Fruit fly (Drosophila melanogaster): ENCODE data around the gene nht.
A peak's percentile ranks its signal among the peaks of the same experiment; 100 is the strongest.

Gene nht

DNA sequence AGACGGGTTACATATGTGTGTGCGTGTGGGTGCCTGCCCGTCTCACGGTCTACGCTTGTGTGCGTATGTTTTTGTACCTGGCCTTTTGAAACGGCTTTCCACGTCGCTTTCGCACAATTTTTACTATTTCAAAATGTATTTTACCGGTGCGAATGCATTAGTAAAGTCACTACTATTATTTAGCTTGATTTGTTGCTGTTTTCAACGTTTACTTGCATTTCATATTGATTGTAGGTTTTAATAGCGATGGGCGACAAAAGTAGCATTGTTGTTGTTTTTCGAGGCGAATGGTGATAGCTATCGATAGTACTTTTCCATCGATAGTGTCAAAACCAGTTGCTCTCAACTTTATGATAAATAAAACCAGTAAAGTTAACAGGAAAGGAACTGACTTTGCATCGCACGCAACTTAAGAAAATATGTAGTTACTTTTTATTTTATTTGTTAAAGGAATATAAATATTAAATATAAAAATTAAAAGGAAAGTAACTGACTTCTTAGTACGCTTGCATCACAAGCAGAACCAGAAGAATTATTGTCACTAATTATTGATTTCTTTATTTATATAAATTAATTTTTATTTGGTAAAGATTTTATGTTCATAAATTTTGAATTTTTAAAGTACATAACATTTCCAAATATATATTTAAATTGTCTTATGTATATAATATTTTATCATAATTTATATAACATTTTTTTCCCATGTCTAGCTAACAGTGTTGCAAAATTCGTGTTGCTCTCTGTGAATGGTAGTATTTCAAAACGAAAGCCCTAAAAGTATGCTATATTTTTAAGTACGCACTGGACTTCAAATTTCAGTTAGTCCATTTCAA, 46.7 kb downstream of the nht start, which contains the start of gene Cul3 (continued):
- no peak for TF ChIP-seq gsb (GFP tag; IDR thresholded peaks at IDR 0.05)
- TF ChIP-seq CrebB (tag; optimal IDR thresholded peaks at IDR 0.05) = no peak
- no peak for TF ChIP-seq kni (GFP tag; optimal IDR thresholded peaks at IDR 0.05)
- no peak for TF ChIP-seq CG8290 (GFP tag; optimal IDR thresholded peaks at IDR 0.05)
- TF ChIP-seq CG8290 (tag; optimal IDR thresholded peaks at IDR 0.05) = peak in 1 of 2 experiments; percentile 18
- TF ChIP-seq sim (GFP tag; IDR thresholded peaks at IDR 0.05) = no peak
- TF ChIP-seq CG32767 (GFP tag; IDR thresholded peaks at IDR 0.05) = no peak
- no peak for TF ChIP-seq CG14667 (GFP tag; IDR thresholded peaks at IDR 0.05)
- no peak for TF ChIP-seq CG13296 (GFP tag; optimal IDR thresholded peaks at IDR 0.05)
- no peak for TF ChIP-seq maf-S (GFP tag; optimal IDR thresholded peaks at IDR 0.05)
- TF ChIP-seq pan (optimal IDR thresholded peaks at IDR 0.05) = no peak
- TF ChIP-seq pan (GFP tag; optimal IDR thresholded peaks at IDR 0.05 in 1 of 2, IDR thresholded peaks at IDR 0.05 in 1 of 2) = no peak
- TF ChIP-seq Poxn (GFP tag; IDR thresholded peaks at IDR 0.05) = no peak
- peak; percentile 83 for TF ChIP-seq amos (GFP tag; IDR thresholded peaks at IDR 0.05; ENCODE audit: partially characterized antibody)
- TF ChIP-seq Ada2b (GFP tag; IDR thresholded peaks at IDR 0.05) = 0 out of 2 replicates have a peak, but pooled peaks have one; percentile 19
- TF ChIP-seq CG6813 (GFP tag; optimal IDR thresholded peaks at IDR 0.05) = no peak
- peak; percentile 73 for TF ChIP-seq CG34224 (GFP tag; IDR thresholded peaks at IDR 0.05; ENCODE audit: partially characterized antibody)
- no peak for TF ChIP-seq CG8359 (GFP tag; optimal IDR thresholded peaks at IDR 0.05; ENCODE audit: borderline replicate concordance)
- TF ChIP-seq twi (tag; optimal IDR thresholded peaks at IDR 0.05) = no peak
- peak; percentile 86 for TF ChIP-seq Sry-δ (GFP tag; optimal IDR thresholded peaks at IDR 0.05)
- no peak for TF ChIP-seq p53 (GFP tag; optimal IDR thresholded peaks at IDR 0.05)
- no peak for TF ChIP-seq lilli (GFP tag; optimal IDR thresholded peaks at IDR 0.05)
- TF ChIP-seq tio (GFP tag; optimal IDR thresholded peaks at IDR 0.05) = no peak
- TF ChIP-seq CG2712 (tag; optimal IDR thresholded peaks at IDR 0.05) = no peak
- TF ChIP-seq CG7786 (GFP tag; optimal IDR thresholded peaks at IDR 0.05) = no peak
- no peak for TF ChIP-seq scrt (GFP tag; optimal IDR thresholded peaks at IDR 0.05)
- no peak for TF ChIP-seq CG2875 (GFP tag; optimal IDR thresholded peaks at IDR 0.05)
- no peak for TF ChIP-seq ci (GFP tag; IDR thresholded peaks at IDR 0.05)
- peak; percentile 28 for TF ChIP-seq CG14710 (tag; optimal IDR thresholded peaks at IDR 0.05)
- no peak for TF ChIP-seq trh (GFP tag; optimal IDR thresholded peaks at IDR 0.05)
- TF ChIP-seq CG3838 (GFP tag; optimal IDR thresholded peaks at IDR 0.05) = no peak
- TF ChIP-seq Camta (GFP tag; optimal IDR thresholded peaks at IDR 0.05) = no peak
- no peak for TF ChIP-seq bowl (GFP tag; IDR thresholded peaks at IDR 0.05)
- no peak for TF ChIP-seq CG30431 (GFP tag; optimal IDR thresholded peaks at IDR 0.05)
- TF ChIP-seq croc (GFP tag; conservative IDR thresholded peaks at IDR 0.05) = no peak
- no peak for TF ChIP-seq Lpt (GFP tag; optimal IDR thresholded peaks at IDR 0.05)
- peak; percentile 77 for TF ChIP-seq BEAF-32 (GFP tag; optimal IDR thresholded peaks at IDR 0.05)
- TF ChIP-seq CG13123 (GFP tag; optimal IDR thresholded peaks at IDR 0.05) = no peak
- no peak for TF ChIP-seq bab2 (GFP tag; optimal IDR thresholded peaks at IDR 0.05)
- no peak for TF ChIP-seq wek (GFP tag; optimal IDR thresholded peaks at IDR 0.05)
- TF ChIP-seq esg (GFP tag; conservative IDR thresholded peaks at IDR 0.05) = no peak
- TF ChIP-seq vnd (GFP tag; IDR thresholded peaks at IDR 0.05; ENCODE audit: partially characterized antibody) = peak; percentile 85
- TF ChIP-seq fd64A (GFP tag; optimal IDR thresholded peaks at IDR 0.05) = no peak
- peak; percentile 46 for TF ChIP-seq CG8924 (tag; optimal IDR thresholded peaks at IDR 0.05)
- TF ChIP-seq eve (GFP tag; optimal IDR thresholded peaks at IDR 0.05) = no peak
- no peak for TF ChIP-seq sd (tag; optimal IDR thresholded peaks at IDR 0.05)
- TF ChIP-seq CG13424 (tag; optimal IDR thresholded peaks at IDR 0.05) = peak; percentile 15
- peak; percentile 78 for TF ChIP-seq CG13287 (GFP tag; IDR thresholded peaks at IDR 0.05; ENCODE audit: partially characterized antibody)
- no peak for TF ChIP-seq CG14014 (GFP tag; IDR thresholded peaks at IDR 0.05)
- TF ChIP-seq CG6175 (GFP tag; IDR thresholded peaks at IDR 0.05) = no peak

Measured in whole organism, embryonic.